Worm (Caenorhabditis elegans) whole organism, L4/young adult: Measurements from ENCODE around the gene ifas-3.

Experiments used
- W03F9.2 ChIP-seq: fragments of 150-350 bp; optimal IDR thresholded peaks from 2 replicates; lab custom pipeline; 2014; ENCODE audit warnings: missing biosample characterization, missing genetic modification characterization
- him-1 ChIP-seq: sonication (generic microtip); optimal IDR thresholded peaks from 2 replicates; lab custom pipeline; 2016; ENCODE audit warnings: missing genotype, missing genetic modification reagents, missing genetic modification characterization, missing compliant biosample characterization

DNA sequence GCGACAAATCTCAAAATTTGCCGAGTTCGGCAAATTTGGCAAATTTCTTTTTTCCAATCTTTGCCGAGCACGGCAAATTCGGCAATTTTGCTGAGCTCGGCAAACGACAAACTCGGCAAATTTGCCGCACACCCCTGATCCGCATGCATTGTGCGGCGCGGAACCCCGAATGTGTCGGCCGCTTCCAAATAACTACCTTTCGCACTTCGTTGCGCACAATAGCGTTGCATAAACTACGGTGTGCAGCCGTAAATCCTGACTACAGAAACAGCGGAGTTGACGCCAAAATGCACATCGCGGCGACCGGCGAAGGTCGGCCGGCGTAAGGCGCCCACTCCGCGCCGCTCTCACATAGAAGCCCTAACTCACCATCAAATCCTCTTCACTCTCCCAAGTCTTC lies 12.2 kb downstream of the ifas-3 start:
- TF ChIP-seq him-1 (tag; lab: Kevin White, UChicago): no peak
- TF ChIP-seq W03F9.2 (tag; lab: Kevin White, UChicago): no peak
